Worm (Caenorhabditis elegans): Measurements from ENCODE around the gene eef-1G.

eef-1G gene

DNA sequence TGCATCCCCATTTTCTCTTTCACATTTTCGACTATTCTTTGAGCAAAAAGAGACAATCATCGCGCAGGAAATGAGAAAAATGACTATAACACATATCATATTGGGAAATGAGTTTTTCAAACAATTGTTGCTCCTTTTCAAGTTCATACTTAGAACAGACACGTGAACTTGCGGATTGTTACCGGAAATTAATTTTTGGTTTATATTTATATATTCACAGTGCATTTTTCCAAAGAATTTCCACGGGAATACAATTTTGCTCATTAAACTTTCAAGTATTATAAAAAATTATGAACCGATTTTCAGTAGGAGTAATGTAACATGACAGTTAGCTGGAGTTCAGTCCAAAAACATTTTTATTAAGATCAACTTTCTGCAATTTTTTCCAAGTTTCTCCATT is 42.3 kb upstream of the eef-1G start, which contains the start of gene F58B4.7:
F58B4.7 (minus strand) TSS at position 101 of the 400 bp plus-strand sequence.
- TF ChIP-seq daf-12 (tag; optimal IDR thresholded peaks at IDR 0.05): no peak
- TF ChIP-seq nhr-11 (tag; optimal IDR thresholded peaks at IDR 0.05): no peak
- no peak for TF ChIP-seq snpc-4 (tag; optimal IDR thresholded peaks at IDR 0.05)
- no peak for TF ChIP-seq mdl-1 (tag; optimal IDR thresholded peaks at IDR 0.05)
- TF ChIP-seq lin-39 (tag; optimal IDR thresholded peaks at IDR 0.05): no peak
- no peak for TF ChIP-seq lin-15B (tag; optimal IDR thresholded peaks at IDR 0.05)
- TF ChIP-seq nhr-23 (tag; optimal IDR thresholded peaks at IDR 0.05): no peak
- no peak for TF ChIP-seq elt-2 (tag; optimal IDR thresholded peaks at IDR 0.05)
- TF ChIP-seq R02D3.7 (tag; optimal IDR thresholded peaks at IDR 0.05): no peak
- TF ChIP-seq unc-62 (GFP tag; optimal IDR thresholded peaks at IDR 0.05): no peak
- no peak for TF ChIP-seq nhr-77 (tag; optimal IDR thresholded peaks at IDR 0.05)

DNA sequence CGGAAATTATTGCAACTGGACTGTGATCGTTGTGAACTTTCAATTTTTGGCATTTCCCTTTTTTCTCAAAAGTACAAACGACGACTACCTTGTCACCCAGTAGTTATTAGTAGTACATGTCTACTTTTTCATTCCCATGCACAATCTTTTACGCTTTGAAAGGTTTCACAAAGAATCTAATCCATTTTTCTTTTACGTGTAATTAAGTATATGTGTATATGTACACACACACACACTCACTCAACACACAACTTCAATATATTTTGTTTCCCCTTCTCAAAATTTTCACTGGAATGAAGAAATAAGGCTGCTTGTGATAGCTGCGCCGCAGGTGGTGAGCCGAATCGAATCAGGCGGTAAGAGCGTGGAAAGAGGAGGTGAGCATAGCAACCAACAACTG is 40.8 kb upstream of the eef-1G start, which contains the start of gene F58B4.6:
F58B4.6 (plus strand) TSS at position 301 of the 400 bp plus-strand sequence.
- no peak for TF ChIP-seq mml-1 (tag; optimal IDR thresholded peaks at IDR 0.05)
- no peak for TF ChIP-seq jun-1 (tag; optimal IDR thresholded peaks at IDR 0.05)
- no peak for TF ChIP-seq elt-3 (tag; optimal IDR thresholded peaks at IDR 0.05)
- no peak for TF ChIP-seq ceh-9 (tag; optimal IDR thresholded peaks at IDR 0.05)
- no peak for TF ChIP-seq ceh-28 (tag; optimal IDR thresholded peaks at IDR 0.05)
- TF ChIP-seq nhr-77 (tag; optimal IDR thresholded peaks at IDR 0.05): no peak
- TF ChIP-seq nfya-1 (tag; optimal IDR thresholded peaks at IDR 0.05; ENCODE audit: insufficient read depth): no peak
- TF ChIP-seq nhr-23 (tag; optimal IDR thresholded peaks at IDR 0.05): no peak
- TF ChIP-seq aly-2 (tag; optimal IDR thresholded peaks at IDR 0.05): no peak
- TF ChIP-seq lin-39 (tag; optimal IDR thresholded peaks at IDR 0.05): no peak
- no peak for TF ChIP-seq egl-27 (tag; optimal IDR thresholded peaks at IDR 0.05)
- TF ChIP-seq ama-1 (optimal IDR thresholded peaks at IDR 0.05): no peak
- TF ChIP-seq sea-2 (GFP tag; optimal IDR thresholded peaks at IDR 0.05): no peak
- TF ChIP-seq R02D3.7 (tag; optimal IDR thresholded peaks at IDR 0.05): no peak
- TF ChIP-seq nhr-43 (tag; optimal IDR thresholded peaks at IDR 0.05; ENCODE audit: poor library complexity, severe bottlenecking): no peak
- TF ChIP-seq fkh-2 (tag; optimal IDR thresholded peaks at IDR 0.05): no peak
- TF ChIP-seq lin-15B (tag; optimal IDR thresholded peaks at IDR 0.05): no peak

DNA sequence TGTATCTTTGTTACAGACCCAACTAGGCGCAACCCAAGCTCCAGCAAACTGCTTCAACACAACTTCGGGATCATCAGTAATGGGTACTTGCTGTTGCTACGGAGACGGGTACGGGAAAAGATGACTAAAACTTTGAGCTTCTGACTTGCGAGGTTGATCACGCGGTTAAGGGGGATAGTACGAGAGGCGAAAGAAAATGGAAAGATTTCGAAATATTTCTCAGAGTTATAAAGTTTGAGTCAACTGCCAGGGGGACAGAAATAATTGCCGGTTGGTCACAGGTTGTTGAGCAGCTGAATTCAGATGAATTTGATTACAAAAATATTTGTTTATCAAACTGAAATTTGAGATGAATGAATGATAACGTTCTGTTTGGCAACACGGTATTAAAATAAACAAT is 39.9 kb upstream of the eef-1G start:
- TF ChIP-seq lsy-12 (tag; optimal IDR thresholded peaks at IDR 0.05) (no peak), tbx-2 (tag; optimal IDR thresholded peaks at IDR 0.05) (no peak), jun-1 (tag; optimal IDR thresholded peaks at IDR 0.05) (no peak), unc-62 (GFP tag; optimal IDR thresholded peaks at IDR 0.05) (no peak), ZK546.5 (tag; optimal IDR thresholded peaks at IDR 0.05) (no peak), ztf-11 (tag; optimal IDR thresholded peaks at IDR 0.05) (no peak), eor-1 (tag; optimal IDR thresholded peaks at IDR 0.05) (no peak), nfya-1 (tag; optimal IDR thresholded peaks at IDR 0.05; ENCODE audit: insufficient read depth) (no peak), nhr-77 (tag; optimal IDR thresholded peaks at IDR 0.05) (no peak), elt-1 (tag; optimal IDR thresholded peaks at IDR 0.05) (no peak), unc-39 (tag; optimal IDR thresholded peaks at IDR 0.05) (no peak), fkh-2 (tag; optimal IDR thresholded peaks at IDR 0.05) (no peak), mdl-1 (tag; optimal IDR thresholded peaks at IDR 0.05) (no peak), ceh-16 (tag; optimal IDR thresholded peaks at IDR 0.05) (no peak), sea-2 (GFP tag; optimal IDR thresholded peaks at IDR 0.05) (no peak), fkh-10 (GFP tag; optimal IDR thresholded peaks at IDR 0.05) (no peak), mml-1 (tag; optimal IDR thresholded peaks at IDR 0.05) (no peak), elt-2 (tag; optimal IDR thresholded peaks at IDR 0.05) (no peak), nhr-43 (tag; optimal IDR thresholded peaks at IDR 0.05; ENCODE audit: poor library complexity, severe bottlenecking) (no peak)

DNA sequence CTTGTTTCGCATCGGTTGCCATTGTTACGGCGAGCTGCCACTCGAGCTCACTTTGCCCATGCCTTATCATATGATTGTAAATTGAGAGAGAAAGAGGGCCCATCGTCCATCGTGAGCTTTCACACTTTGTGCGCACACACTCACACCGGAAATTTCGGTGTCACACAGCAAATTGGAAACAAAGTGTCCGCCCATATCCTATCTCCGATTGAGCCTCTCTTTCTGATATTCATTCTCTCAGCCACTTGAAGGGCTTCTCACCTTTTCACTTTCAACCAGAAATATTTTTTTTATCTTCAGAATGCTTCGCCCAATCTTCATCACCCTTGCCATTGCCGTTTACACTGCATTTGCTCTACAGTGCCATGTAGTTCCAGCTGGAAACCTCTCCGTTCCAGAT is 36.0 kb upstream of the eef-1G start, which contains the start of gene F58B4.3:
F58B4.3 (plus strand) TSS at position 301 of the 400 bp plus-strand sequence.
- TF ChIP-seq nhr-43 (tag; optimal IDR thresholded peaks at IDR 0.05; ENCODE audit: poor library complexity, severe bottlenecking) (no peak), daf-12 (tag; optimal IDR thresholded peaks at IDR 0.05) (no peak), sea-2 (GFP tag; optimal IDR thresholded peaks at IDR 0.05) (no peak), nhr-28 (tag; optimal IDR thresholded peaks at IDR 0.05) (no peak), ztf-11 (tag; optimal IDR thresholded peaks at IDR 0.05) (no peak), ceh-16 (tag; optimal IDR thresholded peaks at IDR 0.05) (no peak), elt-3 (tag; optimal IDR thresholded peaks at IDR 0.05) (no peak), zag-1 (tag; optimal IDR thresholded peaks at IDR 0.05) (no peak), lin-15B (tag; optimal IDR thresholded peaks at IDR 0.05) (no peak)
